Worm (Caenorhabditis elegans) whole organism, young adult: ENCODE data around the gene zfp-3.

ENCODE experiments used
- B0035.1 ChIP-seq: sonication (generic microtip); optimal IDR thresholded peaks from 2 replicates; lab custom pipeline; 2016; ENCODE audit warnings: missing genetic modification characterization, mild to moderate bottlenecking, missing compliant biosample characterization, missing genotype, missing genetic modification reagents
- D2030.7 ChIP-seq: fragments of 200-800 bp; sonication (Bioruptor generic); IDR thresholded peaks from 2 replicates; pipeline ENCODE4 v1.3.6; 2022; ENCODE audit warnings: missing genetic modification reagents, missing genetic modification characterization, missing compliant biosample characterization
- F22D6.2 ChIP-seq: sonication (generic microtip); optimal IDR thresholded peaks from 2 replicates; lab custom pipeline; 2016; ENCODE audit warnings: mild to moderate bottlenecking, missing genetic modification characterization, missing compliant biosample characterization
- K11D2.4 ChIP-seq: fragments of 200-800 bp; sonication (Bioruptor generic); IDR thresholded peaks from 2 replicates; pipeline ENCODE4 v1.3.6; 2022; ENCODE audit warnings: missing genetic modification reagents, missing genetic modification characterization, missing compliant biosample characterization
- K12H6.12 ChIP-seq: fragments of 200-800 bp; sonication (Bioruptor generic); optimal IDR thresholded peaks from 2 replicates; lab custom pipeline; 2018; ENCODE audit warnings: mild to moderate bottlenecking, missing genetic modification characterization, missing compliant biosample characterization
- T07F8.4 ChIP-seq: sonication (generic microtip); optimal IDR thresholded peaks from 2 replicates; lab custom pipeline; 2016; ENCODE audit warnings: mild to moderate bottlenecking, missing genetic modification characterization, moderate library complexity, missing compliant biosample characterization
- Y56A3A.18 ChIP-seq: fragments of 200-800 bp; sonication (Bioruptor generic); IDR thresholded peaks from 2 replicates; pipeline ENCODE4 v1.3.6; 2022; ENCODE audit warnings: missing genetic modification reagents, missing genetic modification characterization, missing compliant biosample characterization
- Y79H2A.3 ChIP-seq: fragments of 200-800 bp; sonication (Bioruptor generic); conservative IDR thresholded peaks from 2 replicates; pipeline ENCODE4 v1.3.6; 2022; ENCODE audit warnings: missing genetic modification reagents, missing genetic modification characterization, missing compliant biosample characterization
- athp-1 ChIP-seq: sonication (generic microtip); optimal IDR thresholded peaks from 2 replicates; lab custom pipeline; 2017; ENCODE audit warnings: mild to moderate bottlenecking, missing genetic modification characterization, missing compliant biosample characterization
- attf-3 ChIP-seq: fragments of 200-800 bp; sonication (Bioruptor generic); conservative IDR thresholded peaks from 2 replicates; pipeline ENCODE4 v1.3.6; 2022; ENCODE audit warnings: missing genetic modification reagents, missing genetic modification characterization, missing compliant biosample characterization
- cebp-1 ChIP-seq, 2 experiments: fragments of 200-800 bp in 1 of 2; sonication (Bioruptor generic) in 1 of 2; sonication (generic microtip) in 1 of 2; IDR thresholded peaks in 1 of 2; optimal IDR thresholded peaks in 1 of 2; 2 replicates each; pipeline versions ENCODE4 v1.3.6 to Lab custom; 2017 to 2022; ENCODE audit warnings: missing compliant biosample characterization in 2 of 2, missing genetic modification characterization in 2 of 2, mild to moderate bottlenecking in 1 of 2, missing genetic modification reagents in 1 of 2, moderate library complexity in 1 of 2
- ceh-91 ChIP-seq: fragments of 200-800 bp; sonication (Bioruptor generic); IDR thresholded peaks from 2 replicates; pipeline ENCODE4 v1.3.6; 2022; ENCODE audit warnings: missing genetic modification reagents, missing genetic modification characterization, missing compliant biosample characterization
- die-1 ChIP-seq: sonication (generic microtip); optimal IDR thresholded peaks from 2 replicates; lab custom pipeline; 2016; ENCODE audit warnings: missing genotype, mild to moderate bottlenecking, missing genetic modification characterization, missing compliant biosample characterization
- dox-1 ChIP-seq: fragments of 200-800 bp; sonication (Bioruptor generic); IDR thresholded peaks from 2 replicates; pipeline ENCODE4 v1.3.6; 2022; ENCODE audit warnings: missing genetic modification reagents, missing genetic modification characterization, missing compliant biosample characterization
- efl-1 ChIP-seq: fragments of 150-350 bp; optimal IDR thresholded peaks from 2 replicates; lab custom pipeline; 2014; ENCODE audit warnings: missing biosample characterization, missing genetic modification reagents, missing genetic modification characterization
- egl-18 ChIP-seq: fragments of 200-800 bp; sonication (Bioruptor generic); IDR thresholded peaks from 2 replicates; pipeline ENCODE4 v1.3.6; 2022; ENCODE audit warnings: missing genetic modification reagents, missing genetic modification characterization, missing compliant biosample characterization
- hlh-12 ChIP-seq: sonication (generic microtip); optimal IDR thresholded peaks from 2 replicates; lab custom pipeline; 2016; ENCODE audit warnings: missing genetic modification characterization, missing compliant biosample characterization
- hmg-1.2 ChIP-seq: fragments of 200-800 bp; sonication (Bioruptor generic); IDR thresholded peaks from 2 replicates; pipeline ENCODE4 v1.3.6; 2022; ENCODE audit warnings: missing genetic modification reagents, missing genetic modification characterization, missing compliant biosample characterization
- hsf-1 ChIP-seq: fragments of 200-800 bp; sonication (Bioruptor generic); IDR thresholded peaks from 2 replicates; pipeline ENCODE4 v1.3.6; 2022; ENCODE audit warnings: missing genetic modification reagents, missing genetic modification characterization, missing compliant biosample characterization
- let-607 ChIP-seq, 2 experiments: fragments of 200-800 bp in 1 of 2; sonication (Bioruptor generic) in 1 of 2; sonication (generic microtip) in 1 of 2; optimal IDR thresholded peaks; 2 replicates each; lab custom pipeline; 2016 to 2018; ENCODE audit warnings: mild to moderate bottlenecking in 2 of 2, missing compliant biosample characterization in 2 of 2, missing genetic modification characterization in 2 of 2, moderate library complexity in 2 of 2, missing genotype in 1 of 2
- lin-26 ChIP-seq: fragments of 200-800 bp; sonication (Bioruptor generic); IDR thresholded peaks from 2 replicates; pipeline ENCODE4 v1.3.6; 2022; ENCODE audit warnings: missing genetic modification reagents, missing genetic modification characterization, missing compliant biosample characterization
- lsl-1 ChIP-seq: fragments of 200-800 bp; sonication (Bioruptor generic); optimal IDR thresholded peaks from 2 replicates; lab custom pipeline; 2018; ENCODE audit warnings: mild to moderate bottlenecking, missing genetic modification characterization, moderate library complexity, missing compliant biosample characterization
- lsy-27 ChIP-seq: sonication (generic microtip); optimal IDR thresholded peaks from 2 replicates; lab custom pipeline; 2017; ENCODE audit warnings: missing genetic modification characterization, mild to moderate bottlenecking, missing compliant biosample characterization, antibody characterized with exemption, missing genotype, borderline replicate concordance; ENCODE audit not compliant: insufficient read depth
- madf-8 ChIP-seq: fragments of 200-800 bp; sonication (Bioruptor generic); conservative IDR thresholded peaks from 2 replicates; pipeline ENCODE4 v1.3.6; 2022; ENCODE audit warnings: missing genetic modification reagents, missing genetic modification characterization, missing compliant biosample characterization
- mcd-1 ChIP-seq: fragments of 200-800 bp; sonication (Bioruptor generic); IDR thresholded peaks from 2 replicates; pipeline ENCODE4 v1.3.6; 2022; ENCODE audit warnings: missing genetic modification reagents, missing genetic modification characterization, missing compliant biosample characterization
- mes-4 ChIP-seq: sonication (generic microtip); optimal IDR thresholded peaks from 2 replicates; lab custom pipeline; 2016; ENCODE audit warnings: missing genotype, missing genetic modification characterization, missing compliant biosample characterization
- nfya-1 ChIP-seq: sonication (generic microtip); optimal IDR thresholded peaks from 2 replicates; lab custom pipeline; 2017; ENCODE audit warnings: antibody characterized with exemption, missing compliant biosample characterization, missing genetic modification characterization, borderline replicate concordance; ENCODE audit not compliant: insufficient read depth
- nfya-2 ChIP-seq: fragments of 200-800 bp; sonication (Bioruptor generic); IDR thresholded peaks from 2 replicates; pipeline ENCODE4 v1.3.6; 2022; ENCODE audit warnings: missing genetic modification reagents, missing genetic modification characterization, missing compliant biosample characterization
- nhr-80 ChIP-seq: sonication (generic microtip); optimal IDR thresholded peaks from 2 replicates; lab custom pipeline; 2016; ENCODE audit warnings: missing genetic modification characterization, missing compliant biosample characterization
- nhr-90 ChIP-seq: sonication (generic microtip); optimal IDR thresholded peaks from 2 replicates; lab custom pipeline; 2016; ENCODE audit warnings: missing genotype, mild to moderate bottlenecking, missing genetic modification characterization, missing compliant biosample characterization
- pha-4 ChIP-seq: fragments of 150-350 bp; sonication (generic microtip); optimal IDR thresholded peaks from 2 replicates; lab custom pipeline; 2014; ENCODE audit warnings: missing biosample characterization, missing genetic modification reagents, missing genetic modification characterization
- sdz-38 ChIP-seq: sonication (generic microtip); optimal IDR thresholded peaks from 2 replicates; lab custom pipeline; 2016; ENCODE audit warnings: missing genotype, missing genetic modification characterization, missing compliant biosample characterization
- snpc-1.1 ChIP-seq: sonication (generic microtip); optimal IDR thresholded peaks from 2 replicates; lab custom pipeline; 2017; ENCODE audit warnings: missing genetic modification characterization, mild to moderate bottlenecking, missing compliant biosample characterization, antibody characterized with exemption, moderate library complexity, missing genotype, missing genetic modification reagents; ENCODE audit not compliant: insufficient read depth
- sptf-2 ChIP-seq: fragments of 200-800 bp; sonication (Bioruptor generic); optimal IDR thresholded peaks from 2 replicates; lab custom pipeline; 2018; ENCODE audit warnings: mild to moderate bottlenecking, missing genetic modification characterization, missing compliant biosample characterization
- xnd-1 ChIP-seq: sonication (generic microtip); optimal IDR thresholded peaks from 2 replicates; lab custom pipeline; 2016; ENCODE audit warnings: missing genotype, missing genetic modification reagents, missing genetic modification characterization, missing compliant biosample characterization
- zfh-2 ChIP-seq: fragments of 200-800 bp; sonication (Bioruptor generic); conservative IDR thresholded peaks from 2 replicates; pipeline ENCODE4 v1.3.6; 2022; ENCODE audit warnings: missing genetic modification reagents, missing genetic modification characterization, missing compliant biosample characterization
- zim-3 ChIP-seq: sonication (generic microtip); optimal IDR thresholded peaks from 2 replicates; lab custom pipeline; 2017; ENCODE audit warnings: mild to moderate bottlenecking, missing genetic modification characterization, moderate library complexity, missing compliant biosample characterization
- ztf-22 ChIP-seq: fragments of 200-800 bp; sonication (Bioruptor generic); optimal IDR thresholded peaks from 2 replicates; lab custom pipeline; 2018; ENCODE audit warnings: mild to moderate bottlenecking, missing genetic modification characterization, moderate library complexity, missing compliant biosample characterization
- ztf-26 ChIP-seq: sonication (generic microtip); optimal IDR thresholded peaks from 2 replicates; lab custom pipeline; 2017; ENCODE audit warnings: missing genetic modification characterization, missing compliant biosample characterization
- ztf-28 ChIP-seq: fragments of 200-800 bp; sonication (Bioruptor generic); IDR thresholded peaks from 2 replicates; pipeline ENCODE4 v1.3.6; 2022; ENCODE audit warnings: missing genetic modification reagents, missing genetic modification characterization, missing compliant biosample characterization

zfp-3 gene

ce11 chrX:1477932-1478331, 31.5 kb upstream of the zfp-3 start (continued):
- no peak for TF ChIP-seq K12H6.12 (tag; lab: Kevin White, UChicago)
- TF ChIP-seq sptf-2: no peak
- TF ChIP-seq attf-3 (GFP tag; lab: Robert Waterston, UW): no peak
- TF ChIP-seq xnd-1 (tag; lab: Kevin White, UChicago): no peak
- no peak for TF ChIP-seq zim-3 (tag; lab: Kevin White, UChicago)
- no peak for TF ChIP-seq egl-18 (GFP tag; lab: Robert Waterston, UW)
- TF ChIP-seq D2030.7 (GFP tag; lab: Robert Waterston, UW): no peak
- no peak for TF ChIP-seq hlh-12 (tag; lab: Kevin White, UChicago)
- TF ChIP-seq nfya-2 (GFP tag; lab: Robert Waterston, UW): no peak
- no peak for TF ChIP-seq mes-4 (tag; lab: Kevin White, UChicago)
- peak; percentile 18 for TF ChIP-seq pha-4
- TF ChIP-seq madf-8 (GFP tag; lab: Robert Waterston, UW): no peak
- TF ChIP-seq snpc-1.1: no peak
- TF ChIP-seq Y79H2A.3 (GFP tag; lab: Robert Waterston, UW): no peak
- TF ChIP-seq lsl-1: no peak
- no peak for TF ChIP-seq die-1 (tag; lab: Kevin White, UChicago)
- no peak for TF ChIP-seq ztf-22 (GFP tag; lab: Kevin White, UChicago)
- no peak for TF ChIP-seq nfya-1 (tag; lab: Kevin White, UChicago)
- peak; percentile 11; the same call in 1 of the 2 replicates for TF ChIP-seq mcd-1
- no peak for TF ChIP-seq ceh-91 (GFP tag; lab: Robert Waterston, UW)
- no peak for TF ChIP-seq T07F8.4 (tag; lab: Kevin White, UChicago)
- peak; percentile 36 for TF ChIP-seq let-607 (tag; optimal IDR thresholded peaks at IDR 0.05; lab: Kevin White, UChicago)
- no peak for TF ChIP-seq lsy-27 (tag; lab: Kevin White, UChicago)
- no peak for TF ChIP-seq B0035.1
- TF ChIP-seq nhr-90 (tag; lab: Kevin White, UChicago): no peak
- TF ChIP-seq Y56A3A.18 (GFP tag; lab: Robert Waterston, UW): no peak
- TF ChIP-seq sdz-38 (tag; lab: Kevin White, UChicago): no peak
- TF ChIP-seq dox-1: peak; percentile 42; the same call in 1 of the 2 replicates
- no peak for TF ChIP-seq efl-1 (GFP tag; lab: Kevin White, UChicago)
- TF ChIP-seq nhr-80 (tag; lab: Kevin White, UChicago): peak; percentile 71

ce11 chrX:1476005-1476404, 29.6 kb upstream of the zfp-3 start:
- TF ChIP-seq zfh-2 (GFP tag; lab: Robert Waterston, UW) (peak; percentile 39; the same call in 1 of the 2 replicates), K11D2.4 (GFP tag; lab: Robert Waterston, UW) (no peak), cebp-1 (GFP tag; IDR thresholded peaks at IDR 0.05; lab: Robert Waterston, UW) (no peak), cebp-1 (tag; optimal IDR thresholded peaks at IDR 0.05; lab: Kevin White, UChicago) (peak; percentile 68), athp-1 (tag; lab: Kevin White, UChicago) (no peak), F22D6.2 (tag; lab: Kevin White, UChicago) (no peak), hsf-1 (no peak), ztf-26 (tag; lab: Kevin White, UChicago) (no peak), hmg-1.2 (GFP tag; lab: Robert Waterston, UW) (no peak), madf-8 (GFP tag; lab: Robert Waterston, UW) (0 out of 2 replicates have a peak, but pooled peaks have one; percentile 28), ztf-28 (no peak), lin-26 (GFP tag; lab: Robert Waterston, UW) (0 out of 2 replicates have a peak, but pooled peaks have one; percentile 12), efl-1 (GFP tag; lab: Kevin White, UChicago) (peak; percentile 51)
